Worm (Caenorhabditis elegans) whole organism, early embryonic: ENCODE results near the gene C39E9.12.

Experiments used
- F13C5.2 ChIP-seq: sonication (generic microtip); optimal IDR thresholded peaks from 2 replicates; lab custom pipeline; 2017; ENCODE audit warnings: mild to moderate bottlenecking, missing genetic modification characterization, inconsistent platforms, missing compliant biosample characterization
- ama-1 ChIP-seq: fragments of 150-350 bp; optimal IDR thresholded peaks from 2 replicates; lab custom pipeline; 2014
- ets-7 ChIP-seq: sonication (generic microtip); optimal IDR thresholded peaks from 2 replicates; lab custom pipeline; 2016; ENCODE audit warnings: missing genotype, missing genetic modification characterization, missing compliant biosample characterization
- flt-1 ChIP-seq: fragments of 200-800 bp; sonication (Bioruptor generic); IDR thresholded peaks from 2 replicates; pipeline ENCODE4 v1.3.6; 2022; ENCODE audit warnings: missing genetic modification characterization, missing compliant biosample characterization
- tbx-37 ChIP-seq: fragments of 200-800 bp; sonication (Bioruptor generic); conservative IDR thresholded peaks from 2 replicates; pipeline ENCODE4 v1.3.6; 2022; ENCODE audit warnings: missing genetic modification reagents, missing genetic modification characterization, missing compliant biosample characterization

DNA sequence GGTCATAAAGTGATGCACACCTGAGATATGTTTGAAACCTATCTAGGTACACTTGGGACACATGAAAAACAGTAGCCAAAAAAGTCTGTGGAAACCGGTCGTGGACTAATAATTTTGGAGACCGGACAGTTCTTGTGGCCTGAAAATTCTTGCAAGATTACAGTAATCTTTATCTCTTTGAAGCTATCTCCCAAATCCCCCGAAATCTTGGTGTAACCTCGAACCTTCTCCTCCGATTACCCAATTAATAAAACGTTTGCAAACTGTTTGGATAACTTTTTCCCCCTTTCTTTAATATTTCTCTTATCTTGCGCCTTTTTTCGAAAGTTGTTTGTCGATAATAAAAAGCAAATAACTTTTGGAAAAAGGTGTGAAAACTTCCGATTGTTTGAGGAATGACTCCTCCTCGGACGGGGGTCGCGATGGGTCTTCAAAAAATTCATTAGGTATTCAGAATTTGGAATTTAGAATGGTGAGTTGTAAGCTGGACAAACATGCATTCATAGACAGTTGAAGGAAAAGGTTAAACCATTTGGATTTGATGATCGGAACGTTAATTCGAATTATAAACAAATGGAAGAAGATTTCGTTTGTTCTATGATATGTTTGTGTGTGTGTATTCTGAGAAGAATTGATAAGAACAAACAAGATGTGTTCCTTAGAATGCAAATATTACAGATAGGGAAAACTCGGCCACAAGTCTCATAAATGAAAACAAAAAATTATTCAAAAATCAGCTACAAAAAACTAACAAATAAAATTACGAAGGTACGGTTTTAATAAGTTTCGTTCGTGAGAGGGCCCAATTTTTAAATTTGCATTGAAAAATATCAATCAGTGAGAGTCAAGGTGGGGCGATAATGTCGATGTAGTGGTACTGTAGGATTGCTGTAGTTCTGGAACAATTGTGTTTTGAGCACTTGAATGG lies 10.7 kb upstream of the C39E9.12 start:
- TF ChIP-seq F13C5.2 (tag; lab: Kevin White, UChicago): no peak
- TF ChIP-seq ama-1 (lab: Kevin White, UChicago): no peak
- no peak for TF ChIP-seq flt-1 (GFP tag; lab: Robert Waterston, UW)
- TF ChIP-seq ets-7 (tag; lab: Kevin White, UChicago): no peak
- TF ChIP-seq tbx-37: no peak
